Fruit fly (Drosophila melanogaster): ENCODE results near the gene CG34345.

CG34345 gene

DNA sequence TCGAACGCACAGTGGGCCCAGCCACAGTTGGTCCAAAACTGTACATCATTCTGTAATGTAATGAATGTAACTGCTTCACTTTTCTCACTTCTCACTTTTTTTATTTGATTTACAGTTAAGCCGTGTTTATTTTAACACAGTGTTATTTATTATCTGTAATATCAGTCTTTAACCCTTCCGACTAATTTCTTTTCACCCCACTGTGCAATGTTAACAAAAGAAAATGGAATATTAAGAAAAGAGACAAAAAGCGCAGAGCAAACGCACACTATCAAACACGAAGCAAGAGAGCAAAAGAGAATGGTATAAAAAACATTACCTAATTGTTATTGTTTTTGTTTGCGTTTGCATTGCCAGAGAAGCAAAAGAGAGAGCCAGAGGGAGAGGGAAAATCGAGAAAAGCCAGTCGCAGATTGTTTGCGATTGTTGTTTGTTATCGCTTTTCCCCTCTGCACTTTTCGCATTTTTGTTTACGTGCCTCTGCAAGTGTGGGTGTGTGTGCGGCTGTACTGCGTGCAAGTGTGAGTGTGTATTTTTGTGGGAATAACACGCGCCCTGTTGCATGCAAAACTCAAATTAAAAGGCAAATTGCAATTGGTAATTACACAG lies 24.3 kb downstream of the CG34345 start (continued):
- peak; percentile 97 for TF ChIP-seq CG17912 (GFP tag; optimal IDR thresholded peaks at IDR 0.05)
- peak; percentile 99 for TF ChIP-seq CG12391 (tag; optimal IDR thresholded peaks at IDR 0.05)
- TF ChIP-seq CG10654 (GFP tag; optimal IDR thresholded peaks at IDR 0.05), result peak; percentile 98
- TF ChIP-seq Optix (GFP tag; IDR thresholded peaks at IDR 0.05), result peak; percentile 97
- TF ChIP-seq slou (GFP tag; optimal IDR thresholded peaks at IDR 0.05), result peak; percentile 93
- TF ChIP-seq Dref (GFP tag; IDR thresholded peaks at IDR 0.05), result no peak
- peak; percentile 93 for TF ChIP-seq rib (GFP tag; IDR thresholded peaks at IDR 0.05)
- peak; percentile 98 for TF ChIP-seq org-1 (GFP tag; optimal IDR thresholded peaks at IDR 0.05)
- TF ChIP-seq TFAM (GFP tag; optimal IDR thresholded peaks at IDR 0.05), result peak; percentile 95
- peak; percentile 98 for TF ChIP-seq CG8089 (GFP tag; optimal IDR thresholded peaks at IDR 0.05)
- TF ChIP-seq Oli (tag; optimal IDR thresholded peaks at IDR 0.05), result peak; percentile 99
- TF ChIP-seq CG7839 (tag; optimal IDR thresholded peaks at IDR 0.05), result peak; percentile 99
- peak; percentile 96 for TF ChIP-seq CG34376 (GFP tag; optimal IDR thresholded peaks at IDR 0.05)
- TF ChIP-seq lbe (GFP tag; optimal IDR thresholded peaks at IDR 0.05), result peak; percentile 86
- peak; percentile 90 for TF ChIP-seq CG13894 (tag; optimal IDR thresholded peaks at IDR 0.05)
- peak; percentile 98 for TF ChIP-seq Blimp-1 (GFP tag; optimal IDR thresholded peaks at IDR 0.05)
- peak; percentile 89 for TF ChIP-seq pros (GFP tag; optimal IDR thresholded peaks at IDR 0.05)
- peak; percentile 98 for TF ChIP-seq Fer1 (GFP tag; optimal IDR thresholded peaks at IDR 0.05)
- TF ChIP-seq CG43689 (GFP tag; IDR thresholded peaks at IDR 0.05), result peak; percentile 93
- peak; percentile 98 for TF ChIP-seq CG9609 (GFP tag; optimal IDR thresholded peaks at IDR 0.05)
- peak; percentile 86 for TF ChIP-seq CkIIα-i1 (GFP tag; IDR thresholded peaks at IDR 0.05)
- TF ChIP-seq CG5180 (GFP tag; optimal IDR thresholded peaks at IDR 0.05), result peak; percentile 92
- TF ChIP-seq ERR (GFP tag; optimal IDR thresholded peaks at IDR 0.05), result peak; percentile 98
- TF ChIP-seq Trl (optimal IDR thresholded peaks at IDR 0.05), result peak; percentile 69 to 89
- peak; percentile 99 for TF ChIP-seq Trl (GFP tag; optimal IDR thresholded peaks at IDR 0.05)
- peak; percentile 98 for TF ChIP-seq Kr (GFP tag; optimal IDR thresholded peaks at IDR 0.05)
- peak; percentile 91 for TF ChIP-seq CG10274 (GFP tag; optimal IDR thresholded peaks at IDR 0.05)
- TF ChIP-seq Atf-2 (GFP tag; optimal IDR thresholded peaks at IDR 0.05), result peak; percentile 98
- TF ChIP-seq fru (optimal IDR thresholded peaks at IDR 0.05), result no peak
- TF ChIP-seq Gug (GFP tag; IDR thresholded peaks at IDR 0.05), result peak; percentile 94
- peak; percentile 95 for TF ChIP-seq Hand (GFP tag; optimal IDR thresholded peaks at IDR 0.05)
- TF ChIP-seq CG16813 (GFP tag; IDR thresholded peaks at IDR 0.05; ENCODE audit: partially characterized antibody), result peak; percentile 47; the same call in 1 of the 3 replicates
- TF ChIP-seq CG6175 (GFP tag; IDR thresholded peaks at IDR 0.05), result peak; percentile 90
- peak; percentile 98 for TF ChIP-seq ind (GFP tag; optimal IDR thresholded peaks at IDR 0.05)
- TF ChIP-seq Ets65A (GFP tag), result peak; percentile 100
- peak; percentile 92 to 99 for TF ChIP-seq bsh (GFP tag; optimal IDR thresholded peaks at IDR 0.05)
- TF ChIP-seq D19A (tag; optimal IDR thresholded peaks at IDR 0.05), result peak; percentile 97
- TF ChIP-seq disco-r (GFP tag; optimal IDR thresholded peaks at IDR 0.05), result peak; percentile 98
- TF ChIP-seq CG10543 (GFP tag; optimal IDR thresholded peaks at IDR 0.05), result peak; percentile 97
- peak; percentile 98 for TF ChIP-seq tgo (GFP tag; IDR thresholded peaks at IDR 0.05)
- peak; percentile 97 for TF ChIP-seq pho (GFP tag; optimal IDR thresholded peaks at IDR 0.05)
- peak; percentile 91 for TF ChIP-seq dati (GFP tag; IDR thresholded peaks at IDR 0.05)
- peak; percentile 98 for TF ChIP-seq zfh1 (GFP tag; IDR thresholded peaks at IDR 0.05)
- TF ChIP-seq CG9215 (GFP tag; IDR thresholded peaks at IDR 0.05), result peak; percentile 90
- peak in 1 of 2 experiments; percentile 90 for TF ChIP-seq tll (GFP tag; optimal IDR thresholded peaks at IDR 0.05)
- peak; percentile 96 for TF ChIP-seq wek (GFP tag; optimal IDR thresholded peaks at IDR 0.05)
- TF ChIP-seq CG16863 (GFP tag; optimal IDR thresholded peaks at IDR 0.05), result peak; percentile 98
- TF ChIP-seq kah (GFP tag; optimal IDR thresholded peaks at IDR 0.05), result peak; percentile 96
- peak; percentile 98 for TF ChIP-seq nau (GFP tag; optimal IDR thresholded peaks at IDR 0.05)
- peak; percentile 95 for TF ChIP-seq Bdp1 (GFP tag; optimal IDR thresholded peaks at IDR 0.05)

All from whole organism, embryonic.